Fruit fly (Drosophila melanogaster) whole organism, pupa: ENCODE results near the gene CG9590.

Source experiments
- CG10348 ChIP-seq: fragments of 200-800 bp; sonication (Bioruptor generic); IDR thresholded peaks from 2 replicates; pipeline ENCODE4 v1.3.6; 2022; ENCODE audit warnings: missing biosample characterization, missing genetic modification characterization
- CG12605 ChIP-seq: fragments of 200-800 bp; sonication (Bioruptor generic); IDR thresholded peaks from 2 replicates; pipeline ENCODE4 v1.3.6; 2022; ENCODE audit warnings: missing biosample characterization, missing genetic modification characterization
- CG13204 ChIP-seq: fragments of 200-800 bp; sonication (Bioruptor generic); optimal IDR thresholded peaks from 2 replicates; lab custom pipeline; 2018; ENCODE audit warnings: missing biosample characterization, mild to moderate bottlenecking, missing genetic modification characterization, moderate library complexity
- CG14655 ChIP-seq: fragments of 200-800 bp; sonication (Bioruptor generic); optimal IDR thresholded peaks from 3 replicates; lab custom pipeline; 2017; ENCODE audit warnings: mild to moderate bottlenecking, missing biosample characterization, missing genetic modification reagents, missing genetic modification characterization
- CG15710 ChIP-seq: fragments of 200-800 bp; sonication (Bioruptor generic); optimal IDR thresholded peaks from 2 replicates; lab custom pipeline; 2018; ENCODE audit warnings: missing biosample characterization, mild to moderate bottlenecking, missing genetic modification characterization, moderate library complexity
- CG17806 ChIP-seq: fragments of 200-800 bp; sonication (Bioruptor generic); optimal IDR thresholded peaks from 2 replicates; lab custom pipeline; 2018; ENCODE audit warnings: missing biosample characterization, mild to moderate bottlenecking, missing genetic modification characterization, moderate library complexity
- CG32121 ChIP-seq: fragments of 200-800 bp; sonication (Bioruptor generic); IDR thresholded peaks from 2 replicates; pipeline ENCODE4 v1.3.6; 2022; ENCODE audit warnings: missing biosample characterization, missing genetic modification characterization
- CG34367 ChIP-seq: fragments of 200-800 bp; sonication (Bioruptor generic); optimal IDR thresholded peaks from 2 replicates; lab custom pipeline; 2018; ENCODE audit warnings: missing biosample characterization, mild to moderate bottlenecking, missing genetic modification characterization
- CG4496 ChIP-seq: fragments of 200-800 bp; sonication (Bioruptor generic); IDR thresholded peaks from 3 replicates; pipeline ENCODE4 v1.3.6; 2022; ENCODE audit warnings: missing biosample characterization, missing genetic modification characterization
- CG8159 ChIP-seq: fragments of 200-800 bp; sonication (Bioruptor generic); optimal IDR thresholded peaks from 3 replicates; lab custom pipeline; 2018; ENCODE audit warnings: missing biosample characterization, mild to moderate bottlenecking, missing genetic modification characterization, moderate library complexity
- CG8301 ChIP-seq: fragments of 200-800 bp; sonication (Bioruptor generic); optimal IDR thresholded peaks from 2 replicates; lab custom pipeline; 2018; ENCODE audit warnings: missing biosample characterization, mild to moderate bottlenecking, missing genetic modification characterization
- CG9948 ChIP-seq: fragments of 200-800 bp; sonication (Bioruptor generic); optimal IDR thresholded peaks from 2 replicates; lab custom pipeline; 2018; ENCODE audit warnings: missing biosample characterization, mild to moderate bottlenecking, missing genetic modification characterization, moderate library complexity
- D1 ChIP-seq: fragments of 200-800 bp; sonication (Bioruptor generic); optimal IDR thresholded peaks from 2 replicates; lab custom pipeline; 2018; ENCODE audit warnings: missing biosample characterization, mild to moderate bottlenecking, missing genetic modification characterization, moderate library complexity
- EcR ChIP-seq: fragments of 200-800 bp; sonication (Bioruptor generic); optimal IDR thresholded peaks from 3 replicates; lab custom pipeline; 2019; ENCODE audit warnings: missing biosample characterization, missing genetic modification characterization, mild to moderate bottlenecking, moderate library complexity, missing genetic modification reagents
- Ets98B ChIP-seq: fragments of 200-800 bp; sonication (Bioruptor generic); IDR thresholded peaks from 2 replicates; pipeline ENCODE4 v1.3.6; 2022; ENCODE audit warnings: missing biosample characterization, missing genetic modification characterization
- Pif1A ChIP-seq: fragments of 200-800 bp; sonication (Bioruptor generic); optimal IDR thresholded peaks from 3 replicates; lab custom pipeline; 2016; ENCODE audit warnings: missing biosample characterization, missing genetic modification characterization
- Pif1B ChIP-seq: fragments of 200-800 bp; sonication (Bioruptor generic); optimal IDR thresholded peaks from 3 replicates; lab custom pipeline; 2016; ENCODE audit warnings: missing biosample characterization, missing genetic modification characterization
- Snoo ChIP-seq: fragments of 200-800 bp; sonication (Bioruptor generic); optimal IDR thresholded peaks from 3 replicates; lab custom pipeline; 2017; ENCODE audit warnings: missing biosample characterization, mild to moderate bottlenecking, missing genetic modification characterization, inconsistent platforms
- fd96Ca ChIP-seq: fragments of 200-800 bp; sonication (Bioruptor generic); IDR thresholded peaks from 3 replicates; pipeline ENCODE4 v1.3.6; 2022; ENCODE audit warnings: missing biosample characterization, missing genetic modification characterization
- gl ChIP-seq: fragments of 200-800 bp; sonication (Bioruptor generic); optimal IDR thresholded peaks from 2 replicates; lab custom pipeline; 2018; ENCODE audit warnings: missing biosample characterization, mild to moderate bottlenecking, missing genetic modification characterization
- rn ChIP-seq: fragments of 200-800 bp; sonication (Bioruptor generic); IDR thresholded peaks from 2 replicates; pipeline ENCODE4 v1.3.6; 2022; ENCODE audit warnings: missing biosample characterization, missing genetic modification characterization

CG9590 gene

DNA sequence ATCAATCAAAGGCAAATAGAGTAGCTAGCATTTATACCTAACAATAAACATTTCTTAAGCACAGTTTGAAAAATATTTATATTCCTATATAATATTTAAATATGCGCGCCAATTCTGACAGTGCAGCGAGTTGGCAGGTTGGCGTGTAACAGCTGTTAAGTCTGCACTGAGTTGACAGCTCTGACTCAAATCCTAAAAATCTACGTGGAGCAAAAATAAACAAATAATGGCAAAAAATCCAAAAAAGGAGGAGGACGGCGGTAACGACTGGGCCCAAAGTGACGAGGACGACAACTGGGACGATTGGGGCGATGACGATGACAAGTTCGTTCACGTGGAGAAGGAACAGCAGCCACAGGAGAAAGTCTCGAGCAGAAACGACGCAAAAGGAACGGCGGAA lies at the start of gene CG9590:
CG9590 (plus strand) TSS at position 166 of the 400 bp plus-strand sequence.
- TF ChIP-seq CG9948 (tag; lab: Kevin White, UChicago), result no peak
- TF ChIP-seq D1 (tag; lab: Kevin White, UChicago), result no peak
- TF ChIP-seq CG4496 (GFP tag; lab: Robert Waterston, UW), result no peak
- TF ChIP-seq CG14655 (GFP tag; lab: Kevin White, UChicago), result no peak
- TF ChIP-seq Snoo (tag; lab: Kevin White, UChicago), result no peak
- no peak for TF ChIP-seq CG12605 (GFP tag; lab: Robert Waterston, UW)
- no peak for TF ChIP-seq CG17806
- TF ChIP-seq CG10348 (GFP tag; lab: Robert Waterston, UW), result no peak
- TF ChIP-seq gl (tag; lab: Kevin White, UChicago), result no peak
- TF ChIP-seq Pif1B (GFP tag; lab: Kevin White, UChicago), result no peak
- TF ChIP-seq Pif1A (GFP tag; lab: Kevin White, UChicago), result no peak
- TF ChIP-seq CG15710 (tag; lab: Kevin White, UChicago), result no peak
- no peak for TF ChIP-seq CG13204 (GFP tag; lab: Kevin White, UChicago)
- no peak for TF ChIP-seq CG8159 (tag; lab: Kevin White, UChicago)
- TF ChIP-seq fd96Ca, result no peak

- TF ChIP-seq CG8159 (tag; lab: Kevin White, UChicago) (no peak), CG12605 (GFP tag; lab: Robert Waterston, UW) (no peak), gl (tag; lab: Kevin White, UChicago) (no peak), CG10348 (GFP tag; lab: Robert Waterston, UW) (no peak), Ets98B (no peak), CG32121 (no peak), CG15710 (tag; lab: Kevin White, UChicago) (no peak), EcR (GFP tag; lab: Kevin White, UChicago) (no peak), CG17806 (no peak), CG14655 (GFP tag; lab: Kevin White, UChicago) (no peak), CG34367 (no peak), CG13204 (GFP tag; lab: Kevin White, UChicago) (no peak)
Measured at dm6 chr3R:15744354-15744753, 42.1 kb upstream of the CG9590 start, which contains the start of gene CG4520. Gene CG4520, plus strand, starts transcription at chr3R:15744654.

DNA sequence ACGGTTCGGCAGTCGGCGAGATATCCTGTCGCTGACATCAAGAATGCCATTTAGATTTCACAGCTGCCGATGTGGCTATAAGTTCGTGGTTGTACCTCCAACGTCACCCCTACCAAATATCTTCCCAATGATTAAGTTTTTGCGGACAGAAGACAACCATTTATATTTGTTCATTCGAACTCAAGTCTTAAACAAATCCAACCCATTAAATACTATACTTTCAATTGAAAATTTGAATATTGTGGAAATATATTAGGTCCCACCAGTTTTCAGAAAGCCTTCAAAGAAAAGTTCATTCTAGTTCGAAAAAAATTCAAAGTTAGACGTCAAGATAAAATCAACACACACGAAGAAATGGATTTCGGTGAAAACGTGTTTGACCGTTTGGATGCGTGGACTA lies 23.7 kb upstream of the CG9590 start, which contains the start of gene CG12784:
CG12784 (plus strand) TSS at position 301 of the 400 bp plus-strand sequence.
- no peak for TF ChIP-seq CG8159 (tag; lab: Kevin White, UChicago)
- TF ChIP-seq EcR (GFP tag; lab: Kevin White, UChicago), result no peak
- no peak for TF ChIP-seq fd96Ca
- TF ChIP-seq CG14655 (GFP tag; lab: Kevin White, UChicago), result no peak
- no peak for TF ChIP-seq D1 (tag; lab: Kevin White, UChicago)
- TF ChIP-seq Ets98B, result no peak
- no peak for TF ChIP-seq CG12605 (GFP tag; lab: Robert Waterston, UW)
- no peak for TF ChIP-seq Snoo (tag; lab: Kevin White, UChicago)
- no peak for TF ChIP-seq CG32121
- no peak for TF ChIP-seq CG15710 (tag; lab: Kevin White, UChicago)
- no peak for TF ChIP-seq CG4496 (GFP tag; lab: Robert Waterston, UW)
- no peak for TF ChIP-seq Pif1B (GFP tag; lab: Kevin White, UChicago)
- TF ChIP-seq CG9948 (tag; lab: Kevin White, UChicago), result no peak
- TF ChIP-seq CG13204 (GFP tag; lab: Kevin White, UChicago), result no peak
- TF ChIP-seq rn (GFP tag; lab: Robert Waterston, UW), result no peak
- no peak for TF ChIP-seq Pif1A (GFP tag; lab: Kevin White, UChicago)
- no peak for TF ChIP-seq gl (tag; lab: Kevin White, UChicago)
- TF ChIP-seq CG8301 (tag; lab: Kevin White, UChicago), result no peak
- no peak for TF ChIP-seq CG34367
- no peak for TF ChIP-seq CG17806
- TF ChIP-seq, all 21 proteins: peak for 0

dm6 chr3R:15767338-15767737 lies 19.2 kb upstream of the CG9590 start, which contains the start of gene CG5623:
Gene CG5623, minus strand, starts transcription at chr3R:15767438.
- no peak for TF ChIP-seq CG14655 (GFP tag; lab: Kevin White, UChicago)
- TF ChIP-seq D1 (tag; lab: Kevin White, UChicago), result no peak
- no peak for TF ChIP-seq EcR (GFP tag; lab: Kevin White, UChicago)
- TF ChIP-seq CG32121, result no peak
- no peak for TF ChIP-seq CG12605 (GFP tag; lab: Robert Waterston, UW)
- TF ChIP-seq gl (tag; lab: Kevin White, UChicago), result no peak
- TF ChIP-seq Pif1A (GFP tag; lab: Kevin White, UChicago), result no peak
- no peak for TF ChIP-seq CG10348 (GFP tag; lab: Robert Waterston, UW)
- no peak for TF ChIP-seq CG13204 (GFP tag; lab: Kevin White, UChicago)
- no peak for TF ChIP-seq CG4496 (GFP tag; lab: Robert Waterston, UW)
- TF ChIP-seq CG8301 (tag; lab: Kevin White, UChicago), result no peak
- no peak for TF ChIP-seq CG9948 (tag; lab: Kevin White, UChicago)

- no peak for TF ChIP-seq CG9948 (tag; lab: Kevin White, UChicago)
- TF ChIP-seq CG8159 (tag; lab: Kevin White, UChicago), result no peak
- TF ChIP-seq CG34367, result no peak
- TF ChIP-seq D1 (tag; lab: Kevin White, UChicago), result no peak
- TF ChIP-seq CG32121, result no peak
- no peak for TF ChIP-seq CG15710 (tag; lab: Kevin White, UChicago)
- TF ChIP-seq CG13204 (GFP tag; lab: Kevin White, UChicago), result no peak
- no peak for TF ChIP-seq CG10348 (GFP tag; lab: Robert Waterston, UW)
- TF ChIP-seq CG4496 (GFP tag; lab: Robert Waterston, UW), result no peak
- no peak for TF ChIP-seq Snoo (tag; lab: Kevin White, UChicago)
- TF ChIP-seq EcR (GFP tag; lab: Kevin White, UChicago), result no peak
- no peak for TF ChIP-seq CG14655 (GFP tag; lab: Kevin White, UChicago)
- no peak for TF ChIP-seq gl (tag; lab: Kevin White, UChicago)
- TF ChIP-seq Pif1A (GFP tag; lab: Kevin White, UChicago), result no peak
- TF ChIP-seq Ets98B, result no peak
- TF ChIP-seq fd96Ca, result no peak
Measured at dm6 chr3R:15768900-15769299, 17.6 kb upstream of the CG9590 start.
